Worm (Caenorhabditis elegans): Measurements from ENCODE around the gene C05G5.2.
A peak's percentile ranks its signal among the peaks of the same experiment; 100 is the strongest.

- TF ChIP-seq ceh-16 (tag; optimal IDR thresholded peaks at IDR 0.05) (no peak), pqm-1 (tag; optimal IDR thresholded peaks at IDR 0.05) (peak; percentile 73), fkh-10 (GFP tag; optimal IDR thresholded peaks at IDR 0.05) (no peak), skn-1 (tag; optimal IDR thresholded peaks at IDR 0.05) (no peak)
Observed at ce11 chrX:14768989-14769388, 21.9 kb downstream of the C05G5.2 start.

Data from whole organism, L3 larva.